Fruit fly (Drosophila melanogaster) whole organism, embryonic: ENCODE results near the gene CG42699.

Experiments used
- Atf3 ChIP-seq: fragments of 200-800 bp; sonication (Bioruptor generic); optimal IDR thresholded peaks from 3 replicates; lab custom pipeline; 2016; ENCODE audit warnings: missing biosample characterization, missing genetic modification characterization
- Bdp1 ChIP-seq: fragments of 200-800 bp; sonication (Bioruptor generic); optimal IDR thresholded peaks from 3 replicates; lab custom pipeline; 2016; ENCODE audit warnings: missing biosample characterization, missing genetic modification characterization
- Bgb ChIP-seq: fragments of 200-800 bp; sonication (Bioruptor generic); IDR thresholded peaks from 2 replicates; pipeline ENCODE4 v1.3.6; 2022; ENCODE audit warnings: missing biosample characterization, missing genetic modification characterization; ENCODE audit not compliant: partially characterized antibody
- BtbVII ChIP-seq: fragments of 200-800 bp; sonication (Bioruptor generic); optimal IDR thresholded peaks from 3 replicates; lab custom pipeline; 2017; ENCODE audit warnings: missing biosample characterization, mild to moderate bottlenecking, missing genetic modification characterization
- CG10274 ChIP-seq: fragments of 200-800 bp; sonication (Bioruptor generic); optimal IDR thresholded peaks from 3 replicates; lab custom pipeline; 2017; ENCODE audit warnings: missing biosample characterization, mild to moderate bottlenecking, missing genetic modification characterization
- CG10366 ChIP-seq: fragments of 200-800 bp; sonication (Bioruptor generic); IDR thresholded peaks from 2 replicates; pipeline ENCODE4 v1.3.6; 2022; ENCODE audit warnings: missing biosample characterization, missing genetic modification characterization
- CG11093 ChIP-seq: fragments of 200-800 bp; sonication (Bioruptor generic); IDR thresholded peaks from 3 replicates; pipeline ENCODE4 v1.3.6; 2022; ENCODE audit warnings: missing biosample characterization, missing genetic modification characterization
- CG11398 ChIP-seq: fragments of 200-800 bp; sonication (Bioruptor generic); optimal IDR thresholded peaks from 2 replicates; lab custom pipeline; 2016; ENCODE audit warnings: missing biosample characterization, missing genetic modification characterization
- CG12299 ChIP-seq: fragments of 200-800 bp; sonication (Bioruptor generic); optimal IDR thresholded peaks from 2 replicates; lab custom pipeline; 2018; ENCODE audit warnings: missing biosample characterization, mild to moderate bottlenecking, missing genetic modification characterization
- CG17361 ChIP-seq: fragments of 200-800 bp; sonication (Bioruptor generic); IDR thresholded peaks from 3 replicates; pipeline ENCODE4 v1.3.6; 2022; ENCODE audit warnings: missing biosample characterization, missing genetic modification characterization
- CG2120 ChIP-seq: fragments of 200-800 bp; sonication (Bioruptor generic); optimal IDR thresholded peaks from 3 replicates; lab custom pipeline; 2016; ENCODE audit warnings: missing biosample characterization, missing genetic modification characterization
- CG4404 ChIP-seq: fragments of 200-800 bp; sonication (Bioruptor generic); IDR thresholded peaks from 2 replicates; pipeline ENCODE4 v1.3.6; 2022; ENCODE audit warnings: missing biosample characterization, missing genetic modification characterization
- CG4707 ChIP-seq: fragments of 200-800 bp; sonication (Bioruptor generic); optimal IDR thresholded peaks from 2 replicates; lab custom pipeline; 2018; ENCODE audit warnings: missing biosample characterization, mild to moderate bottlenecking, missing genetic modification characterization, moderate library complexity
- CG4854 ChIP-seq: fragments of 200-800 bp; sonication (Bioruptor generic); optimal IDR thresholded peaks from 2 replicates; lab custom pipeline; 2016; ENCODE audit warnings: missing biosample characterization, missing genetic modification characterization, inconsistent platforms
- CG5180 ChIP-seq: fragments of 200-800 bp; sonication (Bioruptor generic); optimal IDR thresholded peaks from 3 replicates; lab custom pipeline; 2017; ENCODE audit warnings: missing biosample characterization, missing genetic modification characterization, mild to moderate bottlenecking, moderate library complexity, missing genetic modification reagents
- CG5953 ChIP-seq: fragments of 200-800 bp; sonication (Bioruptor generic); IDR thresholded peaks from 2 replicates; pipeline ENCODE4 v1.3.6; 2022; ENCODE audit warnings: missing biosample characterization, missing genetic modification characterization
- CG6175 ChIP-seq: fragments of 200-800 bp; sonication (Bioruptor generic); IDR thresholded peaks from 3 replicates; pipeline ENCODE4 v1.3.6; 2022; ENCODE audit warnings: missing biosample characterization, missing genetic modification characterization
- CG7372 ChIP-seq: fragments of 200-800 bp; sonication (Bioruptor generic); IDR thresholded peaks from 2 replicates; pipeline ENCODE4 v1.3.6; 2022; ENCODE audit warnings: missing biosample characterization, missing genetic modification characterization
- CG8281 ChIP-seq: fragments of 200-800 bp; sonication (Bioruptor generic); optimal IDR thresholded peaks from 2 replicates; lab custom pipeline; 2018; ENCODE audit warnings: missing biosample characterization, mild to moderate bottlenecking, missing genetic modification characterization, moderate library complexity
- Camta ChIP-seq: fragments of 200-800 bp; sonication (Bioruptor generic); optimal IDR thresholded peaks from 2 replicates; lab custom pipeline; 2016; ENCODE audit warnings: missing biosample characterization, missing genetic modification characterization
- D19B ChIP-seq: fragments of 200-800 bp; sonication (Bioruptor generic); optimal IDR thresholded peaks from 2 replicates; lab custom pipeline; 2017; ENCODE audit warnings: missing biosample characterization, mild to moderate bottlenecking, missing genetic modification characterization
- HLHmδ ChIP-seq: fragments of 200-800 bp; sonication (Bioruptor generic); optimal IDR thresholded peaks from 2 replicates; lab custom pipeline; 2018; ENCODE audit warnings: missing biosample characterization, mild to moderate bottlenecking, missing genetic modification characterization, moderate library complexity
- Hr51 ChIP-seq, 2 experiments: fragments of 200-800 bp; sonication (Bioruptor generic); optimal IDR thresholded peaks; 2 replicates in 1 of 2; 3 replicates in 1 of 2; lab custom pipeline; 2016 to 2018; ENCODE audit warnings: missing biosample characterization in 2 of 2, missing genetic modification characterization in 2 of 2, mild to moderate bottlenecking in 1 of 2, moderate library complexity in 1 of 2
- Kr ChIP-seq: fragments of 200-800 bp; sonication (Bioruptor generic); optimal IDR thresholded peaks from 2 replicates; lab custom pipeline; 2017; ENCODE audit warnings: missing biosample characterization, mild to moderate bottlenecking, missing genetic modification characterization
- MESR4 ChIP-seq: fragments of 200-800 bp; sonication (Bioruptor generic); optimal IDR thresholded peaks from 2 replicates; lab custom pipeline; 2018; ENCODE audit warnings: missing biosample characterization, mild to moderate bottlenecking, missing genetic modification characterization, moderate library complexity
- Max ChIP-seq: fragments of 200-800 bp; sonication (Bioruptor generic); optimal IDR thresholded peaks from 2 replicates; lab custom pipeline; 2016; ENCODE audit warnings: missing biosample characterization, mild to moderate bottlenecking, missing genetic modification characterization
- NFAT ChIP-seq: fragments of 200-800 bp; sonication (Bioruptor generic); IDR thresholded peaks from 2 replicates; pipeline ENCODE4 v1.3.6; 2022; ENCODE audit warnings: missing biosample characterization, missing genetic modification characterization
- Poxn ChIP-seq: fragments of 200-800 bp; sonication (Bioruptor generic); IDR thresholded peaks from 2 replicates; pipeline ENCODE4 v1.3.6; 2022; ENCODE audit warnings: missing biosample characterization, missing genetic modification characterization
- Rfx ChIP-seq: fragments of 200-800 bp; sonication (Bioruptor generic); IDR thresholded peaks from 2 replicates; pipeline ENCODE4 v1.3.6; 2022; ENCODE audit warnings: missing biosample characterization, missing genetic modification characterization
- Rx ChIP-seq: fragments of 200-800 bp; sonication (Bioruptor generic); IDR thresholded peaks from 2 replicates; pipeline ENCODE4 v1.3.6; 2022; ENCODE audit warnings: missing biosample characterization, missing genetic modification characterization
- Ssrp ChIP-seq: fragments of 200-800 bp; sonication (Bioruptor generic); optimal IDR thresholded peaks from 2 replicates; lab custom pipeline; 2018; ENCODE audit warnings: missing biosample characterization, mild to moderate bottlenecking, missing genetic modification characterization, moderate library complexity
- bigmax ChIP-seq: fragments of 200-800 bp; sonication (Bioruptor generic); optimal IDR thresholded peaks from 2 replicates; lab custom pipeline; 2018; ENCODE audit warnings: missing biosample characterization, mild to moderate bottlenecking, missing genetic modification characterization
- cad ChIP-seq: fragments of >200 bp; optimal IDR thresholded peaks from 2 replicates; lab custom pipeline; 2017; ENCODE audit warnings: missing biosample characterization, missing genetic modification characterization
- cato ChIP-seq: fragments of 200-800 bp; sonication (Bioruptor generic); optimal IDR thresholded peaks from 2 replicates; lab custom pipeline; 2016; ENCODE audit warnings: missing biosample characterization, missing genetic modification characterization, borderline replicate concordance
- chif ChIP-seq, 2 experiments: fragments of 200-800 bp; sonication (Bioruptor generic); optimal IDR thresholded peaks; 3 replicates each; lab custom pipeline; 2016; ENCODE audit warnings: missing biosample characterization in 2 of 2, missing genetic modification characterization in 2 of 2
- emc ChIP-seq: fragments of 200-800 bp; sonication (Bioruptor generic); optimal IDR thresholded peaks from 2 replicates; lab custom pipeline; 2016; ENCODE audit warnings: missing biosample characterization, missing genetic modification characterization
- exex ChIP-seq: fragments of 200-800 bp; sonication (Bioruptor generic); optimal IDR thresholded peaks from 4 replicates; lab custom pipeline; 2018; ENCODE audit warnings: missing biosample characterization, mild to moderate bottlenecking, missing genetic modification characterization, moderate library complexity
- gce ChIP-seq: fragments of 200-800 bp; sonication (Bioruptor generic); IDR thresholded peaks from 3 replicates; pipeline ENCODE4 v1.3.6; 2022; ENCODE audit warnings: missing biosample characterization, missing genetic modification characterization
- lilli ChIP-seq: fragments of 200-800 bp; sonication (Bioruptor generic); optimal IDR thresholded peaks from 3 replicates; lab custom pipeline; 2016; ENCODE audit warnings: missing biosample characterization, missing genetic modification characterization
- lola ChIP-seq, 3 experiments: fragments of >200 bp in 2 of 3; fragments of 200-800 bp in 1 of 3; sonication (Bioruptor generic) in 1 of 3; optimal IDR thresholded peaks; 2 replicates each; lab custom pipeline; 2017 to 2019; ENCODE audit warnings: missing biosample characterization in 3 of 3, missing genetic modification characterization in 3 of 3, mild to moderate bottlenecking in 1 of 3, moderate library complexity in 1 of 3
- p53 ChIP-seq: fragments of 200-800 bp; sonication (Bioruptor generic); optimal IDR thresholded peaks from 2 replicates; lab custom pipeline; 2016; ENCODE audit warnings: missing biosample characterization, missing genetic modification characterization
- pan ChIP-seq, 4 experiments: fragments of >200 bp in 3 of 4; fragments of 200-800 bp in 1 of 4; sonication (Bioruptor generic) in 1 of 4; optimal IDR thresholded peaks in 3 of 4; IDR thresholded peaks in 1 of 4; 2 replicates each; pipeline versions ENCODE4 v1.3.6 to Lab custom; 2017 to 2022; ENCODE audit warnings: missing biosample characterization in 2 of 4, missing genetic modification characterization in 2 of 4, mixed read lengths in 1 of 4
- pnt ChIP-seq: fragments of 200-800 bp; sonication (Bioruptor generic); optimal IDR thresholded peaks from 3 replicates; lab custom pipeline; 2016; ENCODE audit warnings: missing biosample characterization, missing genetic modification characterization
- pum ChIP-seq: fragments of 200-800 bp; sonication (Bioruptor generic); optimal IDR thresholded peaks from 2 replicates; lab custom pipeline; 2016; ENCODE audit warnings: missing biosample characterization, missing genetic modification characterization
- tin ChIP-seq: fragments of 200-800 bp; sonication (Bioruptor generic); optimal IDR thresholded peaks from 3 replicates; lab custom pipeline; 2016; ENCODE audit warnings: missing biosample characterization, missing genetic modification characterization
- tio ChIP-seq: fragments of 200-800 bp; sonication (Bioruptor generic); optimal IDR thresholded peaks from 2 replicates; lab custom pipeline; 2017; ENCODE audit warnings: missing biosample characterization, missing genetic modification characterization, inconsistent platforms
- tup ChIP-seq: fragments of 200-800 bp; sonication (Bioruptor generic); optimal IDR thresholded peaks from 2 replicates; lab custom pipeline; 2016; ENCODE audit warnings: missing biosample characterization, mild to moderate bottlenecking, missing genetic modification characterization, moderate library complexity
- vvl ChIP-seq: fragments of 200-800 bp; sonication (Bioruptor generic); IDR thresholded peaks from 2 replicates; pipeline ENCODE4 v1.3.6; 2022; ENCODE audit warnings: missing biosample characterization, missing genetic modification characterization
- zf30C ChIP-seq: fragments of 200-800 bp; sonication (Bioruptor generic); optimal IDR thresholded peaks from 3 replicates; lab custom pipeline; 2018; ENCODE audit warnings: missing biosample characterization, mild to moderate bottlenecking, missing genetic modification characterization

CG42699 gene

dm6 chrX:5735268-5735941 is 28.9 kb upstream of the CG42699 start (continued):
- TF ChIP-seq tio (GFP tag; lab: Kevin White, UChicago) = peak; percentile 62
- TF ChIP-seq cad = no peak
- TF ChIP-seq CG11398 (GFP tag; lab: Kevin White, UChicago) = no peak
- 0 out of 3 replicates have a peak, but pooled peaks have one; percentile 25 for TF ChIP-seq CG6175
- no peak for TF ChIP-seq CG10274 (GFP tag; lab: Kevin White, UChicago)
- no peak for TF ChIP-seq cato (GFP tag; lab: Kevin White, UChicago)
- TF ChIP-seq HLHmδ = no peak
- TF ChIP-seq CG5180 = peak; percentile 35
- peak; percentile 61 for TF ChIP-seq CG12299 (tag; lab: Kevin White, UChicago)
- peak; percentile 83 for TF ChIP-seq CG17361
- TF ChIP-seq Bdp1 = peak; percentile 15
- TF ChIP-seq tin (GFP tag; lab: Kevin White, UChicago) = peak; percentile 61
- peak; percentile 74; the same call in 2 of the 3 replicates for TF ChIP-seq gce (GFP tag; lab: Robert Waterston, UW)
- TF ChIP-seq pum (GFP tag; lab: Kevin White, UChicago) = peak; percentile 60
- TF ChIP-seq pnt = peak; percentile 38
- TF ChIP-seq CG4854 (GFP tag; lab: Kevin White, UChicago) = peak; percentile 54
- TF ChIP-seq CG4404 = peak; percentile 47
- TF ChIP-seq CG8281 (tag; lab: Kevin White, UChicago) = peak; percentile 51
- peak; percentile 80 for TF ChIP-seq Rfx (GFP tag; lab: Robert Waterston, UW)
- no peak for TF ChIP-seq D19B
- TF ChIP-seq NFAT = peak; percentile 43
- no peak for TF ChIP-seq zf30C (GFP tag; lab: Kevin White, UChicago)
- peak; percentile 78 for TF ChIP-seq CG10366 (GFP tag; lab: Robert Waterston, UW)
- TF ChIP-seq CG7372 (GFP tag; lab: Robert Waterston, UW) = peak; percentile 71
- peak; percentile 21 for TF ChIP-seq tup (GFP tag; lab: Kevin White, UChicago)
- no peak for TF ChIP-seq Bgb (GFP tag; lab: Robert Waterston, UW)
- TF ChIP-seq CG5953 = peak; percentile 78
- TF ChIP-seq Hr51 (GFP tag; optimal IDR thresholded peaks at IDR 0.05; lab: Kevin White, UChicago) = peak; percentile 22 to 84
- TF ChIP-seq Atf3 (GFP tag; lab: Kevin White, UChicago) = peak; percentile 31
- peak; percentile 84 for TF ChIP-seq vvl (GFP tag; lab: Robert Waterston, UW)
- peak; percentile 66 to 79 for TF ChIP-seq chif (GFP tag; optimal IDR thresholded peaks at IDR 0.05; lab: Kevin White, UChicago)
- no peak for TF ChIP-seq bigmax
- peak; percentile 38 for TF ChIP-seq Camta (GFP tag; lab: Kevin White, UChicago)
- peak; percentile 54 for TF ChIP-seq CG4707 (GFP tag; lab: Kevin White, UChicago)
- no peak for TF ChIP-seq p53 (GFP tag; lab: Kevin White, UChicago)
- peak; percentile 51; the same call in 1 of the 2 replicates for TF ChIP-seq Poxn (GFP tag; lab: Robert Waterston, UW)
- peak; percentile 75 for TF ChIP-seq Ssrp (tag; lab: Kevin White, UChicago)
- TF ChIP-seq CG11093 = peak; percentile 41; the same call in 1 of the 3 replicates
- TF ChIP-seq Max = peak; percentile 27
- peak in 1 of 3 experiments; percentile 63 for TF ChIP-seq lola (GFP tag; optimal IDR thresholded peaks at IDR 0.05; lab: Kevin White, UChicago)
- TF ChIP-seq exex = peak; percentile 10
- peak; percentile 53; the same call in 1 of the 2 replicates for TF ChIP-seq Rx (GFP tag; lab: Robert Waterston, UW)
- TF ChIP-seq BtbVII (GFP tag; lab: Kevin White, UChicago) = peak; percentile 21
- peak; percentile 85 for TF ChIP-seq lilli (GFP tag; lab: Kevin White, UChicago)
- no peak for TF ChIP-seq pan (optimal IDR thresholded peaks at IDR 0.05; lab: Kevin White, UChicago)
- TF ChIP-seq pan (GFP tag; optimal IDR thresholded peaks at IDR 0.05 in 1 of 2, IDR thresholded peaks at IDR 0.05 in 1 of 2) = peak in 1 of 2 experiments; percentile 82
- no peak for TF ChIP-seq Kr (GFP tag; lab: Kevin White, UChicago)
- no peak for TF ChIP-seq emc (GFP tag; lab: Kevin White, UChicago)
- peak; percentile 88 for TF ChIP-seq CG2120 (GFP tag; lab: Kevin White, UChicago)
- TF ChIP-seq MESR4 = no peak
